Fruit fly (Drosophila melanogaster) whole organism, embryonic: ENCODE measurements around the gene Ptp10D.

Source experiments
- Adf1 ChIP-seq: fragments of 200-800 bp; sonication (Bioruptor generic); IDR thresholded peaks from 2 replicates; pipeline ENCODE4 v1.3.6; 2022; ENCODE audit warnings: missing biosample characterization, missing genetic modification characterization
- Atf-2 ChIP-seq: fragments of 200-800 bp; sonication (Bioruptor generic); optimal IDR thresholded peaks from 2 replicates; lab custom pipeline; 2016; ENCODE audit warnings: missing biosample characterization, missing genetic modification characterization
- Atf3 ChIP-seq: fragments of 200-800 bp; sonication (Bioruptor generic); optimal IDR thresholded peaks from 3 replicates; lab custom pipeline; 2016; ENCODE audit warnings: missing biosample characterization, missing genetic modification characterization
- CG10321 ChIP-seq: fragments of 200-800 bp; sonication (Bioruptor generic); IDR thresholded peaks from 2 replicates; pipeline ENCODE4 v1.3.6; 2022; ENCODE audit warnings: missing biosample characterization, missing genetic modification characterization
- CG10565 ChIP-seq: fragments of 200-800 bp; sonication (Bioruptor generic); optimal IDR thresholded peaks from 3 replicates; lab custom pipeline; 2016; ENCODE audit warnings: missing biosample characterization, mild to moderate bottlenecking, missing genetic modification characterization
- CG10654 ChIP-seq: fragments of 200-800 bp; sonication (Bioruptor generic); optimal IDR thresholded peaks from 2 replicates; lab custom pipeline; 2016; ENCODE audit warnings: missing biosample characterization, missing genetic modification characterization
- CG10979 ChIP-seq: fragments of 200-800 bp; sonication (Bioruptor generic); optimal IDR thresholded peaks from 2 replicates; lab custom pipeline; 2018; ENCODE audit warnings: missing biosample characterization, mild to moderate bottlenecking, missing genetic modification characterization, moderate library complexity
- CG11695 ChIP-seq: fragments of 200-800 bp; sonication (Bioruptor generic); IDR thresholded peaks from 3 replicates; pipeline ENCODE4 v1.3.6; 2022; ENCODE audit warnings: missing biosample characterization, missing genetic modification characterization
- CG11723 ChIP-seq: fragments of 200-800 bp; sonication (Bioruptor generic); optimal IDR thresholded peaks from 2 replicates; lab custom pipeline; 2017; ENCODE audit warnings: missing biosample characterization, mild to moderate bottlenecking, missing genetic modification characterization
- CG14014 ChIP-seq: fragments of 200-800 bp; sonication (Bioruptor generic); IDR thresholded peaks from 2 replicates; pipeline ENCODE4 v1.3.6; 2022; ENCODE audit warnings: missing biosample characterization, missing genetic modification characterization
- CG1832 ChIP-seq: fragments of 200-800 bp; sonication (Bioruptor generic); optimal IDR thresholded peaks from 2 replicates; lab custom pipeline; 2017; ENCODE audit warnings: missing biosample characterization, mild to moderate bottlenecking, missing genetic modification characterization, inconsistent platforms
- CG2199 ChIP-seq: fragments of 200-800 bp; sonication (Bioruptor generic); IDR thresholded peaks from 3 replicates; pipeline ENCODE4 v1.3.6; 2022; ENCODE audit warnings: missing biosample characterization, missing genetic modification characterization
- CG2889 ChIP-seq: fragments of 200-800 bp; sonication (Bioruptor generic); IDR thresholded peaks from 3 replicates; pipeline ENCODE4 v1.3.6; 2022; ENCODE audit warnings: missing biosample characterization, missing genetic modification characterization
- CG3163 ChIP-seq: fragments of 200-800 bp; sonication (Bioruptor generic); optimal IDR thresholded peaks from 3 replicates; lab custom pipeline; 2016; ENCODE audit warnings: missing biosample characterization, missing genetic modification characterization
- CG42726 ChIP-seq: fragments of 200-800 bp; sonication (Bioruptor generic); IDR thresholded peaks from 2 replicates; pipeline ENCODE4 v1.3.6; 2022; ENCODE audit warnings: missing biosample characterization, missing genetic modification characterization; ENCODE audit not compliant: partially characterized antibody
- CG43689 ChIP-seq: fragments of 200-800 bp; sonication (Bioruptor generic); IDR thresholded peaks from 2 replicates; pipeline ENCODE4 v1.3.6; 2022; ENCODE audit warnings: missing biosample characterization, missing genetic modification characterization
- CG6791 ChIP-seq: fragments of 200-800 bp; sonication (Bioruptor generic); IDR thresholded peaks from 3 replicates; pipeline ENCODE4 v1.3.6; 2022; ENCODE audit warnings: missing biosample characterization, missing genetic modification characterization; ENCODE audit not compliant: partially characterized antibody
- CG7372 ChIP-seq: fragments of 200-800 bp; sonication (Bioruptor generic); IDR thresholded peaks from 2 replicates; pipeline ENCODE4 v1.3.6; 2022; ENCODE audit warnings: missing biosample characterization, missing genetic modification characterization
- CG9727 ChIP-seq: fragments of 200-800 bp; sonication (Bioruptor generic); optimal IDR thresholded peaks from 3 replicates; lab custom pipeline; 2017; ENCODE audit warnings: missing biosample characterization, mild to moderate bottlenecking, missing genetic modification characterization
- CHES-1-like ChIP-seq: fragments of 200-800 bp; sonication (Bioruptor generic); optimal IDR thresholded peaks from 2 replicates; lab custom pipeline; 2016; ENCODE audit warnings: missing biosample characterization, missing genetic modification characterization
- Dad ChIP-seq: fragments of 200-800 bp; sonication (Bioruptor generic); optimal IDR thresholded peaks from 3 replicates; lab custom pipeline; 2016; ENCODE audit warnings: missing biosample characterization, missing genetic modification characterization
- H15 ChIP-seq: fragments of 200-800 bp; sonication (Bioruptor generic); IDR thresholded peaks from 3 replicates; pipeline ENCODE4 v1.3.6; 2022; ENCODE audit warnings: missing biosample characterization, missing genetic modification characterization
- NC2β ChIP-seq: fragments of 200-800 bp; sonication (Bioruptor generic); optimal IDR thresholded peaks from 2 replicates; lab custom pipeline; 2016; ENCODE audit warnings: missing biosample characterization, missing genetic modification characterization
- NfI ChIP-seq: fragments of 200-800 bp; sonication (Bioruptor generic); optimal IDR thresholded peaks from 3 replicates; lab custom pipeline; 2018; ENCODE audit warnings: missing biosample characterization, mild to moderate bottlenecking, missing genetic modification characterization, moderate library complexity
- Oli ChIP-seq: fragments of 200-800 bp; sonication (Bioruptor generic); optimal IDR thresholded peaks from 2 replicates; lab custom pipeline; 2018; ENCODE audit warnings: missing biosample characterization, mild to moderate bottlenecking, missing genetic modification characterization, moderate library complexity
- Sry-β ChIP-seq: fragments of 200-800 bp; sonication (Bioruptor generic); optimal IDR thresholded peaks from 2 replicates; lab custom pipeline; 2018; ENCODE audit warnings: missing biosample characterization, mild to moderate bottlenecking, missing genetic modification characterization, moderate library complexity
- Trl ChIP-seq, 3 experiments: fragments of >200 bp in 2 of 3; fragments of 200-800 bp in 1 of 3; sonication (Bioruptor generic) in 1 of 3; optimal IDR thresholded peaks; 2 replicates in 1 of 3; 3 replicates in 2 of 3; lab custom pipeline; 2016 to 2017; ENCODE audit warnings: missing biosample characterization in 1 of 3, missing genetic modification characterization in 1 of 3
- ac ChIP-seq: fragments of 200-800 bp; sonication (Bioruptor generic); optimal IDR thresholded peaks from 3 replicates; lab custom pipeline; 2017; ENCODE audit warnings: missing biosample characterization, mild to moderate bottlenecking, missing genetic modification characterization
- ash1 ChIP-seq: fragments of 200-800 bp; sonication (Bioruptor generic); optimal IDR thresholded peaks from 2 replicates; lab custom pipeline; 2018; ENCODE audit warnings: missing biosample characterization, mild to moderate bottlenecking, missing genetic modification characterization
- bigmax ChIP-seq: fragments of 200-800 bp; sonication (Bioruptor generic); optimal IDR thresholded peaks from 2 replicates; lab custom pipeline; 2018; ENCODE audit warnings: missing biosample characterization, mild to moderate bottlenecking, missing genetic modification characterization
- br ChIP-seq: fragments of >200 bp; optimal IDR thresholded peaks from 2 replicates; lab custom pipeline; 2017
- chm ChIP-seq: fragments of 200-800 bp; sonication (Bioruptor generic); IDR thresholded peaks from 2 replicates; pipeline ENCODE4 v1.3.6; 2022; ENCODE audit warnings: missing biosample characterization, missing genetic modification characterization
- dan ChIP-seq: fragments of 200-800 bp; sonication (Bioruptor generic); IDR thresholded peaks from 2 replicates; pipeline ENCODE4 v1.3.6; 2022; ENCODE audit warnings: missing biosample characterization, missing genetic modification characterization
- fd64A ChIP-seq: fragments of 200-800 bp; sonication (Bioruptor generic); optimal IDR thresholded peaks from 3 replicates; lab custom pipeline; 2018; ENCODE audit warnings: missing biosample characterization, mild to moderate bottlenecking, missing genetic modification characterization
- ftz-f1 ChIP-seq: fragments of 200-800 bp; sonication (Bioruptor generic); optimal IDR thresholded peaks from 2 replicates; lab custom pipeline; 2016; ENCODE audit warnings: missing biosample characterization, missing genetic modification characterization
- gce ChIP-seq: fragments of 200-800 bp; sonication (Bioruptor generic); IDR thresholded peaks from 3 replicates; pipeline ENCODE4 v1.3.6; 2022; ENCODE audit warnings: missing biosample characterization, missing genetic modification characterization
- gsb-n ChIP-seq: fragments of 200-800 bp; sonication (Bioruptor generic); optimal IDR thresholded peaks from 3 replicates; lab custom pipeline; 2018; ENCODE audit warnings: missing biosample characterization, mild to moderate bottlenecking, missing genetic modification characterization
- lbe ChIP-seq: fragments of 200-800 bp; sonication (Bioruptor generic); optimal IDR thresholded peaks from 2 replicates; lab custom pipeline; 2016; ENCODE audit warnings: missing biosample characterization, mild to moderate bottlenecking, missing genetic modification characterization
- luna ChIP-seq: fragments of 200-800 bp; sonication (Bioruptor generic); optimal IDR thresholded peaks from 2 replicates; lab custom pipeline; 2016; ENCODE audit warnings: missing biosample characterization, missing genetic modification characterization
- org-1 ChIP-seq: fragments of 200-800 bp; sonication (Bioruptor generic); optimal IDR thresholded peaks from 2 replicates; lab custom pipeline; 2017; ENCODE audit warnings: missing biosample characterization, missing genetic modification characterization
- p53 ChIP-seq: fragments of 200-800 bp; sonication (Bioruptor generic); optimal IDR thresholded peaks from 2 replicates; lab custom pipeline; 2016; ENCODE audit warnings: missing biosample characterization, missing genetic modification characterization
- seq ChIP-seq: fragments of 200-800 bp; sonication (Bioruptor generic); IDR thresholded peaks from 2 replicates; pipeline ENCODE4 v1.3.6; 2022; ENCODE audit warnings: missing biosample characterization, missing genetic modification characterization
- sim ChIP-seq: fragments of 200-800 bp; sonication (Bioruptor generic); IDR thresholded peaks from 2 replicates; pipeline ENCODE4 v1.3.6; 2022; ENCODE audit warnings: missing biosample characterization, missing genetic modification characterization
- sr ChIP-seq: fragments of 200-800 bp; sonication (Bioruptor generic); IDR thresholded peaks from 3 replicates; pipeline ENCODE4 v1.3.6; 2022; ENCODE audit warnings: missing biosample characterization, missing genetic modification characterization
- ssp ChIP-seq: fragments of 200-800 bp; sonication (Bioruptor generic); IDR thresholded peaks from 2 replicates; pipeline ENCODE4 v1.3.6; 2022; ENCODE audit warnings: missing biosample characterization, missing genetic modification characterization
- tgo ChIP-seq: fragments of 200-800 bp; sonication (Bioruptor generic); IDR thresholded peaks from 3 replicates; pipeline ENCODE4 v1.3.6; 2022; ENCODE audit warnings: missing biosample characterization, missing genetic modification characterization
- ttk ChIP-seq: fragments of 200-800 bp; sonication (Bioruptor generic); IDR thresholded peaks from 2 replicates; pipeline ENCODE4 v2.1.2; 2022; ENCODE audit warnings: missing biosample characterization, missing genetic modification characterization
- yki ChIP-seq: fragments of >200 bp; optimal IDR thresholded peaks from 3 replicates; lab custom pipeline; 2018
- zen ChIP-seq: fragments of 200-800 bp; sonication (Bioruptor generic); optimal IDR thresholded peaks from 3 replicates; lab custom pipeline; 2018; ENCODE audit warnings: missing biosample characterization, mild to moderate bottlenecking, missing genetic modification characterization, moderate library complexity
- zen2 ChIP-seq: fragments of 200-800 bp; sonication (Bioruptor generic); IDR thresholded peaks from 3 replicates; pipeline ENCODE4 v1.3.6; 2022; ENCODE audit warnings: missing biosample characterization, missing genetic modification characterization; ENCODE audit not compliant: partially characterized antibody
- zf30C ChIP-seq: fragments of 200-800 bp; sonication (Bioruptor generic); optimal IDR thresholded peaks from 3 replicates; lab custom pipeline; 2018; ENCODE audit warnings: missing biosample characterization, mild to moderate bottlenecking, missing genetic modification characterization

The Ptp10D gene

dm6 chrX:11694959-11695882 lies 73.4 kb downstream of the Ptp10D start, which contains the start of gene PhKgamma (continued):
- TF ChIP-seq chm (GFP tag; lab: Robert Waterston, UW) (no peak), lbe (GFP tag; lab: Kevin White, UChicago) (no peak), CG2889 (GFP tag; lab: Robert Waterston, UW) (no peak), Sry-β (GFP tag; lab: Kevin White, UChicago) (no peak), tgo (GFP tag; lab: Robert Waterston, UW) (no peak), CG10654 (GFP tag; lab: Kevin White, UChicago) (no peak), CG10979 (tag; lab: Kevin White, UChicago) (no peak), CG1832 (GFP tag; lab: Kevin White, UChicago) (no peak), ssp (GFP tag; lab: Robert Waterston, UW) (no peak), sr (GFP tag; lab: Robert Waterston, UW) (no peak), CG10321 (GFP tag; lab: Robert Waterston, UW) (no peak), sim (GFP tag; lab: Robert Waterston, UW) (no peak), Atf3 (GFP tag; lab: Kevin White, UChicago) (no peak), ac (GFP tag; lab: Kevin White, UChicago) (no peak), CG3163 (peak; percentile 1), ash1 (GFP tag; lab: Kevin White, UChicago) (no peak), p53 (GFP tag; lab: Kevin White, UChicago) (peak; percentile 57), zf30C (GFP tag; lab: Kevin White, UChicago) (no peak), zen2 (peak; percentile 87), NC2β (no peak), seq (GFP tag; lab: Robert Waterston, UW) (no peak), Atf-2 (GFP tag; lab: Kevin White, UChicago) (no peak), CG2199 (no peak), CG11695 (GFP tag; lab: Robert Waterston, UW) (no peak), CG43689 (GFP tag; lab: Robert Waterston, UW) (no peak), Dad (GFP tag; lab: Kevin White, UChicago) (peak; percentile 38), gsb-n (no peak), CG6791 (GFP tag; lab: Robert Waterston, UW) (peak; percentile 96), ttk (GFP tag; lab: Robert Waterston, UW) (peak; percentile 36; the same call in 1 of the 2 replicates), CG14014 (GFP tag; lab: Robert Waterston, UW) (no peak), org-1 (GFP tag; lab: Kevin White, UChicago) (no peak), Oli (no peak), gce (no peak), Adf1 (GFP tag; lab: Robert Waterston, UW) (no peak), br (lab: Kevin White, UChicago) (no peak), CHES-1-like (GFP tag; lab: Kevin White, UChicago) (peak; percentile 56), luna (no peak), Trl (optimal IDR thresholded peaks at IDR 0.05; lab: Kevin White, UChicago) (no peak), Trl (GFP tag; optimal IDR thresholded peaks at IDR 0.05; lab: Kevin White, UChicago) (peak; percentile 11), CG42726 (GFP tag; lab: Robert Waterston, UW) (peak; percentile 87), CG10565 (GFP tag; lab: Kevin White, UChicago) (no peak), CG9727 (GFP tag; lab: Kevin White, UChicago) (peak; percentile 20), ftz-f1 (GFP tag; lab: Kevin White, UChicago) (peak; percentile 87), CG11723 (no peak), dan (GFP tag; lab: Robert Waterston, UW) (no peak), zen (tag; lab: Kevin White, UChicago) (peak; percentile 79), yki (peak; percentile 30), CG7372 (GFP tag; lab: Robert Waterston, UW) (no peak), fd64A (GFP tag; lab: Kevin White, UChicago) (peak; percentile 19), H15 (GFP tag; lab: Robert Waterston, UW) (no peak; the same call in 2 of the 3 replicates), NfI (GFP tag; lab: Kevin White, UChicago) (no peak), bigmax (GFP tag; lab: Kevin White, UChicago) (peak; percentile 22)
